Fruit fly (Drosophila melanogaster) Kc167 (cell line): ENCODE results near the gene Dop1R2.

ENCODE experiments used
- Myc ChIP-seq: fragments of >200 bp; optimal IDR thresholded peaks from 2 replicates; lab custom pipeline; 2017; ENCODE audit warnings: missing external identifiers
- Sin3A ChIP-seq: fragments of >200 bp; optimal IDR thresholded peaks from 2 replicates; lab custom pipeline; 2018; ENCODE audit warnings: missing external identifiers
- h ChIP-seq: fragments of >200 bp; optimal IDR thresholded peaks from 3 replicates; lab custom pipeline; 2018; ENCODE audit warnings: missing external identifiers
- insv ChIP-seq: fragments of >200 bp; optimal IDR thresholded peaks from 3 replicates; lab custom pipeline; 2018; ENCODE audit warnings: missing external identifiers
- psq ChIP-seq: fragments of >200 bp; optimal IDR thresholded peaks from 2 replicates; lab custom pipeline; 2017; ENCODE audit warnings: missing external identifiers
- ttk ChIP-seq: sonication (Bioruptor generic); optimal IDR thresholded peaks from 2 replicates; lab custom pipeline; 2017; ENCODE audit warnings: missing external identifiers

DNA sequence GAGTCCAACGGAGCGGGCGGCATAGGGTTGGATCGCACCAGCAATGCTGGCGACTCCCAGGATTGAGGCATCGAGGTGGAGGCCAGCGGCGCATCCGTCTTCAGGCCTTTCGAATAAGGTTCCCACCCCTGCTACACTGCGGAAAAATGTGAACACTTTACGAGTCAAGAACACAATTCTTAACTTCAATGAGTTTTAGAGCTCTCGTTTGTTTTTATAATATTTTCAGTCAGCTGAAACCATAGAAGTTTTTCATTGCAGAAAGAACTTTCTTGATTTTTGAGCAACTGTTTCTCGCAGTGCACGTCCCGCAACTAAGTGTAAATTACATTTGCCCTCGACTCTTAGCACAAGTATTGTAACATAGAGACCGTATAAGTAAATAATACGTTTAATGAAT lies 36.6 kb upstream of the Dop1R2 start:
- TF ChIP-seq insv (lab: Kevin White, UChicago): no peak
- TF ChIP-seq ttk (lab: Kevin White, UChicago): no peak
- no peak for TF ChIP-seq Myc (lab: Kevin White, UChicago)
- no peak for TF ChIP-seq Sin3A (lab: Kevin White, UChicago)
- no peak for TF ChIP-seq psq (lab: Kevin White, UChicago)
- no peak for TF ChIP-seq h
